Worm (Caenorhabditis elegans): ENCODE results near the gene ttr-51.

DNA sequence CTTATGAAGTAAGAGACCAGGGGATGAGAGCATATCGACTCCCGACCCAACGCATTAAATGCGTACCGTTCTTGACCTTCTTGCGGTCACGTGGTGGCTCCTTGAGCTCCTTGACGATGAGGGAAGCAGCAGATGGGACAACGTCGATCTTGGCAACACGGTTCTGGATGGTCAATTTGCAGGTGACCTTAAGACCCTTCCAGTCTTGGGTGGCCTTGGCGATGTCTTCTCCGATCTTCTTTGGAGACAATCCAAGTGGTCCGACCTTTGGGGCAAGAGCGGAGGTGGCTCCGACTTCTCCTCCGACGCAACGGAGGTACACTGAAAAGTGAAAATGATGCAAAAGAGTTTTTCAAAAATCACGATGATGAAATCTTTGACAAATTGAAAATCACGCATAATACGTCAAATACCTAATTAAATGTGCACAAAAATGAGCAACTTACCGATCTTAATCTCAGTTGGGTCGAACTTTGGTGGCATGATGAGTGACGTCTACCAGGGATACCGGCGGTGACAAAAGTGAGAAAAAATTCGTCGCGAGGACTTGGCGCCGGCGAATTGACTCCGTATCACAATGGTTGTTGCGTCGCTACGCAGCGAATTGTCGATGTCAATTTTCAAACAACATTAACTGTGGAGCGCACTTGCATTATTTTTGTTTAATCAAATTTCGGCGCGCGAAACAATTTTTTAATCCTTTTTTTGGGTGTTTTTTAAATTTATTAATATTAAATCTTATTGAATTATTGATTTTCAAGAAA is 11.9 kb downstream of the ttr-51 start, which contains the start of gene rpl-12:
- TF ChIP-seq him-1 (tag; optimal IDR thresholded peaks at IDR 0.05) (peak; percentile 92), dao-5 (tag; optimal IDR thresholded peaks at IDR 0.05) (no peak)
